Worm (Caenorhabditis elegans): ENCODE data around the gene K07H8.11.

DNA sequence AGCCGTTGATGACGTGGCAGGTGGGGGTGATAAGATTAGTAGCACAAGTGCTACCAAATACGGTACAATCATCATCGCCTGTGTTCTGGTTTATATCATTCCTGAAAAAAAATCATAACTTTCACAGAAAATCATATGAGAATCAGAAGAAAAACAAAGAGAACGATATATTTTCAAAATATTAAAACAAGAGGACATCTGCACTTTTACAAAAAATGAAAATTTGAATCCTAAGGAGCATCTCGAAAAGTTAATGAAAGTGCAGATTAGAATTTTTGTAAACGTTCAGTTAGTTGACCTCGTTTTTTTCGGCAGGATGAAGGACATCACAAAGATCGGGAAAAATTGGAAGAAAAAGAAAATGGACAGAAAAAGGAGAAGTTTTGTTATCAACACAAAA lies 37.7 kb upstream of the K07H8.11 start, which contains the start of gene F35H10.10:
- no peak for TF ChIP-seq ets-4 (GFP tag; optimal IDR thresholded peaks at IDR 0.05)
- TF ChIP-seq lag-1 (GFP tag; IDR thresholded peaks at IDR 0.05), result no peak
- TF ChIP-seq B0336.3 (GFP tag; IDR thresholded peaks at IDR 0.05), result no peak
- TF ChIP-seq dpl-1 (GFP tag; optimal IDR thresholded peaks at IDR 0.05), result no peak
- TF ChIP-seq Y56A3A.18 (GFP tag; IDR thresholded peaks at IDR 0.05), result no peak

All from whole organism, young adult.